Fruit fly (Drosophila melanogaster): ENCODE results near the gene CG11444.

The CG11444 gene

DNA sequence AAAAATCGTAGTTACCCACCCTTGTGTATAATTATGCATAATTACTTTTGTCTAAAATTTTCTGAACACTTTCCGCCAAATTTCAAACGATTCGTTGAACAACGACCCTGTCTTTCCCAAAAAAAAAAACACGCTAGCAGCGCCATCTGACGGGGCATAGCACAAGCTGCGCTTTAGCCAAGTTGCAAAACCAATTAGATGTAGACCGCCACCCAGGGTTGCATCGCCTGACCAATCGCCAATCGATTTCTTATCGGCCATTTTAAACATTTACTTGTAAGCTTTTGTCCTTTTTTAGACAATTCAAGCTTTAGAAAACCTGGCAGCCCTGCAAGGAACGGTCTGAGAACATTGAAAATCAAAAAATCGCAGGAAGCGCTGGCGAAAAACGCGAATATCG, 24.3 kb downstream of the CG11444 start, which contains the start of gene CG3556 (continued):
- TF ChIP-seq hkb (optimal IDR thresholded peaks at IDR 0.05) = peak; percentile 56
- peak; percentile 51 for TF ChIP-seq hkb (GFP tag; IDR thresholded peaks at IDR 0.05)
- TF ChIP-seq Xbp1 (GFP tag; optimal IDR thresholded peaks at IDR 0.05) = peak; percentile 40
- no peak for TF ChIP-seq CG8359 (GFP tag; optimal IDR thresholded peaks at IDR 0.05; ENCODE audit: borderline replicate concordance)
- no peak for TF ChIP-seq CG5180 (GFP tag; optimal IDR thresholded peaks at IDR 0.05)
- no peak for TF ChIP-seq croc (GFP tag; conservative IDR thresholded peaks at IDR 0.05)
- no peak for TF ChIP-seq salm (tag; optimal IDR thresholded peaks at IDR 0.05)
- no peak for TF ChIP-seq CG12219 (GFP tag; optimal IDR thresholded peaks at IDR 0.05)
- TF ChIP-seq CG14441 (GFP tag; IDR thresholded peaks at IDR 0.05) = peak; percentile 66
- TF ChIP-seq pum (GFP tag; optimal IDR thresholded peaks at IDR 0.05) = peak; percentile 26
- TF ChIP-seq CG12942 (GFP tag; optimal IDR thresholded peaks at IDR 0.05) = peak; percentile 8
- TF ChIP-seq nerfin-1 (tag; optimal IDR thresholded peaks at IDR 0.05) = no peak
- no peak for TF ChIP-seq CG7271 (tag; optimal IDR thresholded peaks at IDR 0.05)
- TF ChIP-seq pnt (GFP tag; optimal IDR thresholded peaks at IDR 0.05) = peak; percentile 10
- TF ChIP-seq E2f1 (GFP tag; IDR thresholded peaks at IDR 0.05) = peak; percentile 29; the same call in 1 of the 2 replicates
- peak; percentile 31; the same call in 1 of the 2 replicates for TF ChIP-seq CG17612 (GFP tag; IDR thresholded peaks at IDR 0.05)
- TF ChIP-seq CG6765 (GFP tag; optimal IDR thresholded peaks at IDR 0.05) = no peak
- peak; percentile 12 for TF ChIP-seq CG31365 (tag; optimal IDR thresholded peaks at IDR 0.05)
- no peak for TF ChIP-seq ftz-f1 (GFP tag; optimal IDR thresholded peaks at IDR 0.05)
- no peak for TF ChIP-seq crol (GFP tag; IDR thresholded peaks at IDR 0.05)
- peak; percentile 85 for TF ChIP-seq phol (tag; optimal IDR thresholded peaks at IDR 0.05)
- peak; percentile 7 for TF ChIP-seq org-1 (GFP tag; optimal IDR thresholded peaks at IDR 0.05)
- TF ChIP-seq CG16779 (GFP tag; IDR thresholded peaks at IDR 0.05) = peak; percentile 44; the same call in 1 of the 2 replicates
- no peak for TF ChIP-seq CG11723 (GFP tag; optimal IDR thresholded peaks at IDR 0.05)
- no peak for TF ChIP-seq vfl (GFP tag; optimal IDR thresholded peaks at IDR 0.05)
- peak; percentile 16 for TF ChIP-seq CG13123 (GFP tag; optimal IDR thresholded peaks at IDR 0.05)
- peak; percentile 98 for TF ChIP-seq sqz (GFP tag; optimal IDR thresholded peaks at IDR 0.05)
- peak; percentile 35 for TF ChIP-seq CG6813 (GFP tag; optimal IDR thresholded peaks at IDR 0.05)
- no peak for TF ChIP-seq ro (GFP tag; IDR thresholded peaks at IDR 0.05)
- TF ChIP-seq h (optimal IDR thresholded peaks at IDR 0.05) = peak; percentile 4
- TF ChIP-seq CG6175 (GFP tag; IDR thresholded peaks at IDR 0.05) = 0 out of 3 replicates have a peak, but pooled peaks have one; percentile 35
- peak; percentile 88 for TF ChIP-seq ci (GFP tag; IDR thresholded peaks at IDR 0.05)
- no peak for TF ChIP-seq fru (optimal IDR thresholded peaks at IDR 0.05)
- peak; percentile 19 for TF ChIP-seq CG9817 (tag; optimal IDR thresholded peaks at IDR 0.05)
- no peak for TF ChIP-seq CG2202 (tag; optimal IDR thresholded peaks at IDR 0.05)
- TF ChIP-seq CG31224 (GFP tag; IDR thresholded peaks at IDR 0.05) = 0 out of 2 replicates have a peak, but pooled peaks have one; percentile 11
- peak; percentile 76 for TF ChIP-seq gfzf (GFP tag; optimal IDR thresholded peaks at IDR 0.05)
- peak; percentile 33 for TF ChIP-seq HmgZ (tag; optimal IDR thresholded peaks at IDR 0.05)
- no peak for TF ChIP-seq tll (GFP tag; optimal IDR thresholded peaks at IDR 0.05)
- TF ChIP-seq CG17912 (GFP tag; optimal IDR thresholded peaks at IDR 0.05) = no peak
- TF ChIP-seq Fer1 (GFP tag; optimal IDR thresholded peaks at IDR 0.05) = no peak
- TF ChIP-seq Taf1 (GFP tag; IDR thresholded peaks at IDR 0.05) = no peak
- peak; percentile 46 for TF ChIP-seq NfI (GFP tag; optimal IDR thresholded peaks at IDR 0.05)
- TF ChIP-seq Mrtf (GFP tag; IDR thresholded peaks at IDR 0.05) = 0 out of 3 replicates have a peak, but pooled peaks have one; percentile 26
- peak; percentile 78; the same call in 2 of the 3 replicates for TF ChIP-seq CG11560 (tag; IDR thresholded peaks at IDR 0.05)
- peak; percentile 16 for TF ChIP-seq mam (GFP tag; optimal IDR thresholded peaks at IDR 0.05)
- TF ChIP-seq bowl (GFP tag; IDR thresholded peaks at IDR 0.05) = no peak
- peak; percentile 15 for TF ChIP-seq az2 (GFP tag; optimal IDR thresholded peaks at IDR 0.05)
- TF ChIP-seq Opbp (GFP tag; IDR thresholded peaks at IDR 0.05; ENCODE audit: partially characterized antibody) = peak; percentile 72
- peak; percentile 30; the same call in 1 of the 3 replicates for TF ChIP-seq sr (GFP tag; IDR thresholded peaks at IDR 0.05)
- TF ChIP-seq CG7963 (GFP tag; IDR thresholded peaks at IDR 0.05; ENCODE audit: partially characterized antibody) = peak; percentile 75
- TF ChIP-seq CG30020 (tag; optimal IDR thresholded peaks at IDR 0.05) = no peak

Measured in whole organism, embryonic.